Worm (Caenorhabditis elegans): ENCODE data around the gene F59B10.5.

DNA sequence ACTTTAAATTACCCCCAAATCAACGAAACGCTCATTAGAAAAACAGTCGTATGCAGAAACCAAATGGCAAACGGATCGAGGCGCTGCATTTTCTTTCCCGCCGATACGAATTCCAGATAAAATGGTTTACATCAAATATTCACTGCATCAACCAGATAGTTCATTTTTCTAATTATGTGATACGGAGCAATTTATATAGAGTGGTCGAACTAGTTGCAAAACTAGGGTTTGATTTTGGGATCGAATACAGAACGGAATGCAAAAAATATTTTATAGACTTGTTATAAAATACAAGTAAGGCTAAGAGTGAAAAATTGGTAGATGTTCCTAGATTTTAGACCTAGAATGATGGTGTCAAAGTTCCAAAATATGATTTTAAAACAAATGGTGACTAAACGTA lies 3.6 kb downstream of the F59B10.5 start:
- TF ChIP-seq T22C8.4 (GFP tag; IDR thresholded peaks at IDR 0.05) (no peak), flt-1 (GFP tag; IDR thresholded peaks at IDR 0.05) (no peak), med-1 (GFP tag; optimal IDR thresholded peaks at IDR 0.05; ENCODE audit: insufficient read depth) (no peak)

All from whole organism, midembryonic.